Worm (Caenorhabditis elegans) whole organism, midembryonic: ENCODE data around the gene scav-2.

Experiments used
- T22C8.4 ChIP-seq: fragments of 200-800 bp; sonication (Bioruptor generic); IDR thresholded peaks from 2 replicates; pipeline ENCODE4 v1.3.6; 2022; ENCODE audit warnings: missing genetic modification characterization, missing compliant biosample characterization
- flt-1 ChIP-seq: fragments of 200-800 bp; sonication (Bioruptor generic); IDR thresholded peaks from 2 replicates; pipeline ENCODE4 v1.3.6; 2022; ENCODE audit warnings: missing genetic modification characterization, missing compliant biosample characterization
- klf-2 ChIP-seq: fragments of 200-800 bp; sonication (Bioruptor generic); conservative IDR thresholded peaks from 2 replicates; pipeline ENCODE4 v1.3.6; 2022; ENCODE audit warnings: missing genetic modification reagents, missing genetic modification characterization, missing compliant biosample characterization
- med-1 ChIP-seq: sonication (generic microtip); optimal IDR thresholded peaks from 2 replicates; lab custom pipeline; 2017; ENCODE audit warnings: missing genetic modification characterization, mild to moderate bottlenecking, missing compliant biosample characterization, antibody characterized with exemption, missing genetic modification reagents; ENCODE audit not compliant: insufficient read depth
- ref-1 ChIP-seq: fragments of 200-800 bp; sonication (Bioruptor generic); conservative IDR thresholded peaks from 2 replicates; pipeline ENCODE4 v1.3.6; 2022; ENCODE audit warnings: missing genetic modification reagents, missing genetic modification characterization, missing compliant biosample characterization
- ztf-23 ChIP-seq: fragments of 200-800 bp; sonication (Bioruptor generic); IDR thresholded peaks from 2 replicates; pipeline ENCODE4 v1.3.6; 2022; ENCODE audit warnings: missing genetic modification reagents, missing genetic modification characterization, missing compliant biosample characterization

DNA sequence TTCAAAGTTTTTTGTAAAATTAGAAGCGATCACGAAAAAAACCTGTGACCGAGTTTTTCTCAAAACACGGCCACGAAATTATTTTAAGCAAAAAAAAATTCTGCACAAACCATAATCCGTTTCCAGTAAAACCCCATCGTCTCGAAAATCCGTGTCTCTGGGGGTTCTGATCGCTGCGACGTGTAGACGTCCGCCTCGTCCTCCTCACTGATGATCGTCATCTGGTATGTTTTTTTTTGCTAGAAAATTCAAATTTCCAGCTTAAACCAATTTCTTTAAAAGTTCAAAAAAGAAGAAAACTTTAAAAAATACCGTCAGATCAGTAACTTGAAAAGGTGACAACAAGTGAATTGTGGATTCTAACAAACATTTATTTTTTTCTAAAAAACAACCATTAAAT, 8.6 kb downstream of the scav-2 start, which contains the start of gene Y76A2B.4:
- no peak for TF ChIP-seq T22C8.4 (GFP tag; lab: Robert Waterston, UW)
- no peak for TF ChIP-seq med-1 (GFP tag; lab: Kevin White, UChicago)
- TF ChIP-seq klf-2 (GFP tag; lab: Robert Waterston, UW): no peak
- no peak for TF ChIP-seq ref-1
- no peak for TF ChIP-seq ztf-23 (GFP tag; lab: Robert Waterston, UW)
- TF ChIP-seq flt-1 (GFP tag; lab: Robert Waterston, UW): no peak
